Fruit fly (Drosophila melanogaster): ENCODE data around the gene escl.

The escl gene

DNA sequence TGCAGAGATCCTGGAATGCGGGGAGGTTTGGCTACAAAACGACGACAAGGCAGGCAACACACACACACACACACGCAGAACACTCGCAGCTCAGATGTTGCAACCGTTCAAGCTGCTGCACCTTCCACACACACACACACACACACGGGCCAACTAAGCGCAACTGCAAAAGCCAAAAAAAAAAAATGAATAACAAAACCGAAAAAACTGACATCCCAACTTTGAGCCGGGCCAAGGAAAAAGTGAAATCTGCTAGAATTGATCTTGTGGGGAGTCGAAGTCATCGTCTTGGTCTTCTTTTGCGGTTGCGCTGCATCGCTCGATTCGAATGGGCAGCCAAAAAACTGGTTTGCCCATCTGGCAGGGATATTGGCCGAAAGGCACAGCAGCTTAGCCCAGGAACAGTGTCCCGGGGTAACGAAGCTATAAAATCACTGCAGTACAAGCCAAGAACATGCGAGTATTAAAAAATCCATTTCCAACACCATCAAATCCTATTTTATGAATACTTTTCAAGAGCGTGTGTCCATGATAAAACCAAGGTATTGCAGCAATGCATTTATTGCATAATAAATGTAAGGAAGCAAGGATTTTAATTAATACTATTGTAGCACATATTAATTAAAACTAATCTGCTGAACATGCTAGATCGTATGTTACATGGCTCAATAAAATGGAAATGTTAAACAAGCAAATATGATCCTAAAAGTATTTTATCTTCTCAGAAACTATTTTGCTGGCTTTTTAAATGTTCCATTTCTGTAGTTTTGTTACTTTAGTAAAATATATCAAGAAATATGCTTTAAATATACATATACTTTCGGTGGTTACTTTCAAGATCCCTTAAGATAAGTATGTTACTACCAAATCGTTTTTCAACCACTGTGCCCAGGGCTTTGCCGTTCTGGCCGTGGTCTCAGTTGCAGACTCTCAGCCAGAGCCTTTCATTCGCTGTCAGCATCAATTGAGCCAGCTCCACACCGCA, 24.8 kb upstream of the escl start:
- TF ChIP-seq pan (optimal IDR thresholded peaks at IDR 0.05) (no peak), usp (GFP tag; optimal IDR thresholded peaks at IDR 0.05) (no peak)

DNA sequence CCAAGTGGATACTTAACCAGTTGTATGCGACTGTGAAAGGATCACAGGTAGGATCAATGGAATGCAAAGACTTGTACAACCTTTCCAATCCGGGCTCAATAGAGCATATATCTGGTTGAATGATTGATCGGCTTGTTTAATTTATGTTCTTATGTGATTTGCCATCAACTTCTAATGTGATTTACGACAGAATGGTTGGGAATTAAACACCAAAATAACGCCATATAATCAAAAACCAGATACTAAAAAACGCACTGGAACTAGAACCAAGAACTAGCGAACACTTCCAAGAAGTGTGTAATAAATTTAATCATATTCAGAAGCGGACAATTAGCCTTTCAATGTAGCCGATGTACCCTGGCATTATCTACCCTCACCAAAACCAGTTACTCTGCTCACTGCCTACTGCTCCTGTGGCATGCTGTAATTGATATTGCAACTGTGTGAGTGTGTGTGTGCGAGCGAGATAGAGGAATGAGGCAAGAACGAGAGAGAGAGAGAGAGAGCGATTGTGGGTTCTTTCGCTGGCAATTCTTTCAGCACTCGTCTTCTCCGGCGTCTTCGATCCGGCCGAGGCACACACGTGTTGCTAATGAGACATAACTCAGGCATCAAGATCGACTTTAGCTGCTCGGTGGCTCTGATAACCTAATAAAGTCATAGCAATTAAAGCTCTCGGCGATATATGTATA, 22.0 kb upstream of the escl start:
- TF ChIP-seq usp (GFP tag; optimal IDR thresholded peaks at IDR 0.05) (no peak), CG8478 (optimal IDR thresholded peaks at IDR 0.05) (peak; percentile 26)

DNA sequence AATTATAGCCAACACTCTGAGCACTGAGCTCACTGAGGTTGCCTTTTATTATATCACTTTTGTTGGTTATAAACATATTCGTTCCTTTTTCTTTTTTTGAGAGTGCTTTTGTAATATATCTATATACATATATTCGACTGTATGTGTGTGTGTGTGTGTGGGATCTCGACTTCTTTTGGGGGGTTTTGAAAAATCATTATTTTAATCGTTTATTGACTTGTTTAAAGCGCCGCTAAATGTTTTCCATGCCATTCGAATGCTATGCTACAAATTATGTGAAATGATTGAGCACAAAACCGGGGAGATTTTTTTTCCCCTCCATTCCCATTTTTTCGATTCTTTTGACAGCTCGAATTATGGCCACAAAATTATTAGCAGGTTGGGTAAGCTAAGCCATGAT, 21.3 kb upstream of the escl start:
- TF ChIP-seq pan (optimal IDR thresholded peaks at IDR 0.05) = no peak

DNA sequence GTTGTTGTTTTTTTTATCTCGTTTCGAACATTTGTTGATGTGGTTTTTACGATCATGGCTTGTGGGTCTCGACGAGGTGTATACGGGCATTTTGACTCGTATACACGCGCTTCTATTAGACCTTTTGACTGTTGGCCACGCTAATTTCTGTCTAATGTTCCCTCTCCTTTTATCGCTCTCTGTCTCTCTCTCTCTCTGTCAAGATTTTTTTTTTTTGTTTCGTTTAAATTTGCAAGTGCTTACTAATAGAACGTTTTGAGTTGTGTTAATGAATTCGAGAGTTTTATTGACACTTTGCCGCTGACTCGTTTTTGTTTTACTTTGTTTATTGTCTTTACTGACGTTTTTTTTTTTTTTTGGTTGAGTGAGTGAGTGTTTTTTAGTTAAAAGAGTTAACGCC, 20.4 kb upstream of the escl start:
- no peak for TF ChIP-seq CG8478 (optimal IDR thresholded peaks at IDR 0.05)
- no peak for TF ChIP-seq EcR (GFP tag; optimal IDR thresholded peaks at IDR 0.05)
- TF ChIP-seq usp (GFP tag; optimal IDR thresholded peaks at IDR 0.05) = no peak
- no peak for TF ChIP-seq Dll (optimal IDR thresholded peaks at IDR 0.05)
- no peak for TF ChIP-seq psq (optimal IDR thresholded peaks at IDR 0.05)
- no peak for TF ChIP-seq pan (optimal IDR thresholded peaks at IDR 0.05)

DNA sequence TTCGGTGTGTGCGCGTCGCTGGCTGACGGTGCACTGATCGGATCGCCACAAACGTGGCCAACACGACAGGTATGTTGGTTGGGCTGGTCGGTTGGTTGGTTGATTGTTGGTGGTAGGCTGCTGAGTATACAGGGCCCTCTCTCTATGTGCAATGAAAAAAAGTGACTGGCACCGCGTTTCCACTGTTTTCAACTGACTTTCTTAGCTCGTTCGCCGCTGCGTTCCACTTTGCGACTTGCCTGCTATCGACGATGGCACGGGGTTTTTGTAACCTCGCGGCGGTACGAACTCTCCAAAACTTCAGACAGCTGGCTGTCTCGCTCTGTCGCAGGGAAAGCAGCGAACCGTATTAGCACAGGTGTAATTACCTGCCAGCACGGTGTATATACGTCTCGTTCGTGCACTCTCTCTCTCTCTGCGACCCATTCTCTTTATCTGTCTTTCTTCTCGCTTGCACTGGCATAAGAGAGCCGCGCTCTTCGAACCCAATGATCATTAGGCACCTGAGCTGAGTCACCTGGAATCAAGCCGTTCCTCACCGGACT, 19.8 kb upstream of the escl start:
- no peak for TF ChIP-seq EcR (GFP tag; optimal IDR thresholded peaks at IDR 0.05)
- peak; percentile 75 for TF ChIP-seq Dll (optimal IDR thresholded peaks at IDR 0.05)
- peak; percentile 84 for TF ChIP-seq CG8478 (optimal IDR thresholded peaks at IDR 0.05)
- no peak for TF ChIP-seq pan (optimal IDR thresholded peaks at IDR 0.05)
- TF ChIP-seq usp (GFP tag; optimal IDR thresholded peaks at IDR 0.05) = no peak
- TF ChIP-seq psq (optimal IDR thresholded peaks at IDR 0.05) = no peak

DNA sequence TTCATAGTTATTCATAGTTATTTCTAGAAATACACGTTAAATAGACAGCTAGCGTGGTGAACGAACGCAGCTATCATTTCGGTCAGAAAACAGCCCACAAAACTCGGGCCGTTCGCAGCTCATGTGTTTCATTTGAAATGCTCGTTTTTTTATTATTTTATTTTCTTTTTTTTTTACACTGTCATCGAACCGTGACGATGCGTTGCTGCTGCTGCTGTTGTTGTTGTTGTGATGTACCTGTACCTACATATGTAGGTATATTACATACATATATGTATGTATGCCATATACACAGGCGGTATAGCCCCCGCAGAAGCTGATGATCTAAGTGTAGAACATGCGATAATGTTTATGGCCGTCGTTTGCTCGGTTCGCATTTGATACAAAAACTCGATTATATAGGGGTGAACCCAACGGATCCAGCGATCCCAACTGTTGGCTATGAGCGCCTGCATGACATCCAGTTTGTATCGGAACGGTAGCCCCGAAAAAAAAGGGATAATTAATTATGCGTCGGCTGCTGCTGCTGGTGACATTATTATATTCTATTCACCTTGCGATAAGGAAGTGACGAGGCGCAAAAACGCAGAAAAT, 17.5 kb upstream of the escl start:
- TF ChIP-seq EcR (GFP tag; optimal IDR thresholded peaks at IDR 0.05) (no peak), psq (optimal IDR thresholded peaks at IDR 0.05) (no peak), Dll (optimal IDR thresholded peaks at IDR 0.05) (no peak), pan (optimal IDR thresholded peaks at IDR 0.05) (no peak), CG8478 (optimal IDR thresholded peaks at IDR 0.05) (no peak), usp (GFP tag; optimal IDR thresholded peaks at IDR 0.05) (no peak)

DNA sequence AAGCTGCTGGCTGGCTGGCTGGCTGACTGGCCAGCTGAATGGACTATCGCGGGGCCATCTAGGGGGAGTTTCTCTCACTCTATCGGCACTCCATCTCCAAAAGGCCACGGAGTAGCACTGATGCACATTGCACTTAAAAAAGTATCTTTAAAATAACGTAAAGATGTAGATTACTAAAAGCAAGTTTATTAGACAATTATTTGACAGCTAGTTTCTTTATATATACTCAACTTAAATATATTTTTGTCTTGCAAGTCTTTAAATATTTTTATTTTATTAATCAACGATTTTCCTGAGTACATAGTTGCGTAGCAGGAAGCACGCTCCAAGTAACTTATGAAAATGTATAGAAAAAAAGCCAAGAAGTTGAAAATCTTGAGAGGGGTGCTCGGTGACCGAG, 13.8 kb upstream of the escl start:
- TF ChIP-seq usp (GFP tag; optimal IDR thresholded peaks at IDR 0.05) = no peak

DNA sequence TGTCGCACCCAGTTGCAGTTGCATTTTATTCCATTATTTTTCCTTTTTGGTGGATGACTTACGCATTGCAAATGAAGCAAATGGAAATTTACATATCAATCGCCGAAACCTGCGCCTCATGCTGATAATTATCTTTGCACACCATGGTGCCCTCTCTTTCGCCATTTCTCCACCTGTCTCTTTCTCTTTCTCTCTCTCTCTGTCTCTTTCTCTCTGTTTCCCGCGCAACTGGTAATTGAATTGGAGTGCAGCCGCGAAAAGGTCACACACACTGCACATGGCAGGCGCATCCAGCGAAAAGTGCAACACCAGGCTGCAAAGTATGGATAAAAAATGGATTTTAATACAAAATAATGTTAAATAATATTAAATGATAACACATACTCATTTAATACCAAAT, 13.0 kb upstream of the escl start:
- no peak for TF ChIP-seq CG8478 (optimal IDR thresholded peaks at IDR 0.05)
- TF ChIP-seq usp (GFP tag; optimal IDR thresholded peaks at IDR 0.05) = no peak
- TF ChIP-seq EcR (GFP tag; optimal IDR thresholded peaks at IDR 0.05) = no peak
- no peak for TF ChIP-seq pan (optimal IDR thresholded peaks at IDR 0.05)
- TF ChIP-seq psq (optimal IDR thresholded peaks at IDR 0.05) = no peak
- TF ChIP-seq Dll (optimal IDR thresholded peaks at IDR 0.05) = no peak

DNA sequence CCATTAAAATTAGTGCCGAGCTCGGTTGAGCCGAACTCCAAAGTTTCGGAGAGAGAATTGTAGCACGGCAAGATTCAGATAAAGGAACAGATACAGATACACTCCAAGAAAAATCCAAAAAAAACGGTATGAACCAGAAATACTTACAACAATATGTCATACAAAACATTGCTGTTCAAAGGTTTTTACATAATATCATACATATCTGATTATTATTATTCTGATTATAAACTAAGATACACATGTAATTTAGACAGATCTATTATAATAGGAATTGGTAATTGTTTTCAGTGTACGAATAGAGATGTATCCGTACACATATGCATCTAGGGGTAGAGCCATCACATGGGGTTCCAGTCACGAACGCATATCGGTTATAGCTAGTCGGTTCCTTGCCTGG, 10.7 kb upstream of the escl start:
- TF ChIP-seq EcR (GFP tag; optimal IDR thresholded peaks at IDR 0.05) (no peak), CG8478 (optimal IDR thresholded peaks at IDR 0.05) (no peak), usp (GFP tag; optimal IDR thresholded peaks at IDR 0.05) (no peak), pan (optimal IDR thresholded peaks at IDR 0.05) (no peak), psq (optimal IDR thresholded peaks at IDR 0.05) (no peak), Dll (optimal IDR thresholded peaks at IDR 0.05) (no peak)

DNA sequence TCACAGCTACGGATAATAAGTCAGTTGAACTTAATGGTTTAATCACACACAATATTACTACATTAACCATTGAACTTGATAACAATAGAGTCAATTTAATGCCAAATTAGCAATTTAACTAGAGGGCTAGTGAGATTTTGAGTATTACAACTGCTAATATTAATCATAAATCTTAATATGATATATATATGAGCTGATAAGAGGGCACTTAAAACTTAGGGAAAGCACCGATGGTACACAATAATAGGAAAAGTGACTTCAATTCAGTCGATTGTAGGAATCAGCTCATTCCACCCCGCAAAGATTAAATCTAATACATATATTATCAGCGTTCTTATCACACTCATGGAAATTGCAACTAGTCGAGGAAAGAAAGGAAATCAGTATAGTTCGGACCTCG, 9.5 kb upstream of the escl start, which contains the start of gene CG16965:
Gene CG16965 (plus strand): TSS at position 382 of the 400 bp plus-strand sequence.
- TF ChIP-seq psq (optimal IDR thresholded peaks at IDR 0.05) (no peak), usp (GFP tag; optimal IDR thresholded peaks at IDR 0.05) (no peak), Dll (optimal IDR thresholded peaks at IDR 0.05) (no peak), pan (optimal IDR thresholded peaks at IDR 0.05) (no peak), CG8478 (optimal IDR thresholded peaks at IDR 0.05) (no peak), EcR (GFP tag; optimal IDR thresholded peaks at IDR 0.05) (no peak)

DNA sequence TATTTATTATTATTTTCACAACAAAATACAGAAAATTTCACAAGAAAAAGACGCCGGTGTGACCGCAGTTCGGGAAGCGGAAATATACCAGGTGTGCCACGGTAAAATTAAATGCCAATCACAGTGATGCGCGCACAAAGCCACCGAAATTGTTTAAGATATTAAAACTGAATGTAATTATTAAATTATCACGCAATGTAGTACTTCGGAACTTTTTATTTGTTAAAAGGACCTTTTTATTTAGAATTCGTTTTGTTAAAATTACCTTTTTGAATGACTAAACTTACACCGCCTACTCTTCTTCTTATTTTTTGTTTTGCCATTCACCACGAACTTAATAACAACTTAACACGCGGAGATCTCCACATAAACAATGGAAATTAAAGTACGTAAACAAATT, 2.8 kb upstream of the escl start, which contains the start of the genes CG6686 and CG34163:
Gene CG6686 (minus strand): TSS at position 95 of the 400 bp plus-strand sequence.
Gene CG34163 (plus strand): TSS at position 326 of the 400 bp plus-strand sequence.
- TF ChIP-seq pan (optimal IDR thresholded peaks at IDR 0.05) (no peak), usp (GFP tag; optimal IDR thresholded peaks at IDR 0.05) (no peak), psq (optimal IDR thresholded peaks at IDR 0.05) (no peak), EcR (GFP tag; optimal IDR thresholded peaks at IDR 0.05) (no peak), CG8478 (optimal IDR thresholded peaks at IDR 0.05) (no peak), Dll (optimal IDR thresholded peaks at IDR 0.05) (no peak)

DNA sequence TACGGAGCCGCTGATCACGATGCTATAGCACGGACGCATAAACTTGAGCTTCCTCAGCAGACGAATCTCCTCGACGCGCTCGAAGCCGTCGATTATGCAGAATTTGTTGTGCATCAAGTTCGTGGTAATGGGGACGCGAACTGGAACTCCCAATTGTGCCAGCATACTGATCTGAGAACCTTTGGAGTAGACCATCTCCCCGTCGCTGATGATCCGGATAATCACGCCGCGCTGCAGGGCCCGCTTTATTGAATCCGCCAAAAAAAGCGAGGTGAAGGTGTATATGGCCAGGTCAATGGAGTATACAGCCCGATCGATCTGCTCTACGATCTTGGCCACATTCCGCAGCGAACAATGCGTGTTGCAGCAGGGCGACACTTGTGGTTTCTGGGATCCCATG, 1.5 kb upstream of the escl start:
- no peak for TF ChIP-seq EcR (GFP tag; optimal IDR thresholded peaks at IDR 0.05)
- TF ChIP-seq Dll (optimal IDR thresholded peaks at IDR 0.05) = no peak
- TF ChIP-seq pan (optimal IDR thresholded peaks at IDR 0.05) = no peak
- no peak for TF ChIP-seq usp (GFP tag; optimal IDR thresholded peaks at IDR 0.05)
- no peak for TF ChIP-seq psq (optimal IDR thresholded peaks at IDR 0.05)
- TF ChIP-seq CG8478 (optimal IDR thresholded peaks at IDR 0.05) = no peak

Data from whole organism.